Fruit fly (Drosophila melanogaster): Measurements from ENCODE around the gene RpL3.

Gene RpL3

dm6 chr3R:11196648-11197388, 24.9 kb upstream of the RpL3 start (continued):
- TF ChIP-seq CG7372 (GFP tag; IDR thresholded peaks at IDR 0.05) (peak; percentile 99), CG4328 (GFP tag; optimal IDR thresholded peaks at IDR 0.05) (peak; percentile 99), CG4360 (GFP tag; IDR thresholded peaks at IDR 0.05) (peak; percentile 70), Fer3 (tag; optimal IDR thresholded peaks at IDR 0.05) (peak; percentile 98), PHDP (tag; optimal IDR thresholded peaks at IDR 0.05) (peak; percentile 99), vnd (GFP tag; IDR thresholded peaks at IDR 0.05; ENCODE audit: partially characterized antibody) (no peak), gt (GFP tag; IDR thresholded peaks at IDR 0.05) (peak; percentile 96), oc (tag; optimal IDR thresholded peaks at IDR 0.05) (peak; percentile 97), CG9932 (GFP tag; IDR thresholded peaks at IDR 0.05) (peak; percentile 98), Bdp1 (GFP tag; optimal IDR thresholded peaks at IDR 0.05) (peak; percentile 80), C15 (GFP tag; IDR thresholded peaks at IDR 0.05) (peak; percentile 96), Vsx1 (GFP tag; optimal IDR thresholded peaks at IDR 0.05) (peak; percentile 96), CG11085 (GFP tag; IDR thresholded peaks at IDR 0.05) (peak; percentile 96), so (GFP tag; IDR thresholded peaks at IDR 0.05) (peak; percentile 98), jumu (GFP tag; optimal IDR thresholded peaks at IDR 0.05) (peak; percentile 85), CG14014 (GFP tag; IDR thresholded peaks at IDR 0.05) (peak; percentile 98), Hmx (GFP tag; optimal IDR thresholded peaks at IDR 0.05) (peak; percentile 82), tin (GFP tag; optimal IDR thresholded peaks at IDR 0.05) (peak; percentile 97), CG4730 (GFP tag; IDR thresholded peaks at IDR 0.05) (peak; percentile 97), D (optimal IDR thresholded peaks at IDR 0.05) (no peak), D (GFP tag; optimal IDR thresholded peaks at IDR 0.05) (peak; percentile 99), exex (tag; optimal IDR thresholded peaks at IDR 0.05) (peak; percentile 94), Doc3 (GFP tag; IDR thresholded peaks at IDR 0.05; ENCODE audit: partially characterized antibody) (no peak), ATbp (GFP tag; optimal IDR thresholded peaks at IDR 0.05) (peak; percentile 97), CG16813 (GFP tag; IDR thresholded peaks at IDR 0.05; ENCODE audit: partially characterized antibody) (no peak), NK7.1 (GFP tag; optimal IDR thresholded peaks at IDR 0.05) (no peak), CG14050 (GFP tag; IDR thresholded peaks at IDR 0.05) (peak; percentile 97), ken (GFP tag; IDR thresholded peaks at IDR 0.05) (peak; percentile 96), CG9437 (GFP tag; optimal IDR thresholded peaks at IDR 0.05) (peak; percentile 97), CG6272 (GFP tag; IDR thresholded peaks at IDR 0.05) (peak; percentile 96), CG14441 (GFP tag; IDR thresholded peaks at IDR 0.05) (peak; percentile 98), HLH54F (GFP tag; optimal IDR thresholded peaks at IDR 0.05) (peak; percentile 92), CG9609 (GFP tag; optimal IDR thresholded peaks at IDR 0.05) (peak; percentile 88), Meics (GFP tag; optimal IDR thresholded peaks at IDR 0.05) (peak; percentile 99), CG31365 (tag; optimal IDR thresholded peaks at IDR 0.05) (peak; percentile 66), tap (tag; optimal IDR thresholded peaks at IDR 0.05) (peak; percentile 89), sisA (GFP tag; IDR thresholded peaks at IDR 0.05) (peak; percentile 99), yki (optimal IDR thresholded peaks at IDR 0.05) (no peak), mld (GFP tag; IDR thresholded peaks at IDR 0.05; ENCODE audit: partially characterized antibody) (no peak), Blimp-1 (GFP tag; optimal IDR thresholded peaks at IDR 0.05) (peak; percentile 100), Trl (optimal IDR thresholded peaks at IDR 0.05) (peak; percentile 71 to 81), Trl (GFP tag; optimal IDR thresholded peaks at IDR 0.05) (peak; percentile 81), gcm (GFP tag; optimal IDR thresholded peaks at IDR 0.05) (peak; percentile 97), Nf-YC (tag; optimal IDR thresholded peaks at IDR 0.05) (peak; percentile 88), nmo (GFP tag; optimal IDR thresholded peaks at IDR 0.05) (peak; percentile 100), Lpt (GFP tag; optimal IDR thresholded peaks at IDR 0.05) (no peak), CG34422 (GFP tag; IDR thresholded peaks at IDR 0.05) (peak; percentile 98), NfI (GFP tag; optimal IDR thresholded peaks at IDR 0.05) (peak; percentile 98), Oaz (GFP tag; IDR thresholded peaks at IDR 0.05) (peak; percentile 97), chn (GFP tag; optimal IDR thresholded peaks at IDR 0.05) (peak; percentile 81), CG6175 (GFP tag; IDR thresholded peaks at IDR 0.05) (peak; percentile 95; the same call in 2 of the 3 replicates)
